Fruit fly (Drosophila melanogaster): ENCODE measurements around the gene Ncc69.

Gene Ncc69

DNA sequence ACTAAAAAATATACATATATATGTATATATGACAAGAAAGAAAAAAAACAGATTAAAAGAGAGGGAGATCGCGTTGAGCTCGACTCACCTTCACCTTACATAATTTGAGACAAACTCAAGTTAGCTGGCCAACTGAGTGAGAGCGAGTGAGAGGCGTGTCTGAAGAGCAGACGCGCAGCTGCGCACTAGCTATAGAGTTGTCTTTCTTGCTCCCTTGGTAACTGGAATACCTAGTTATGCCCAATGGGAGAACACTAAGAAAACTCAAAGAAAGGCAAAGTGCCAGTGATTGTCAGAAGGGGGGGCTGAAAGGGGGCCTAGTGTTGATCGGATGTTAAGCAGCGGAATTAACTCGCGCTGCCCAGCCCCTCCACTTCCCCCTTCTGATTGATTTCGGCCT, 43.2 kb upstream of the Ncc69 start (continued):
- TF ChIP-seq CG1603 (tag; optimal IDR thresholded peaks at IDR 0.05) = no peak
- no peak for TF ChIP-seq Dek (tag; optimal IDR thresholded peaks at IDR 0.05)
- no peak for TF ChIP-seq lab (GFP tag; optimal IDR thresholded peaks at IDR 0.05)
- TF ChIP-seq fd64A (GFP tag; optimal IDR thresholded peaks at IDR 0.05) = no peak
- TF ChIP-seq wek (GFP tag; optimal IDR thresholded peaks at IDR 0.05) = no peak
- no peak for TF ChIP-seq CG4854 (GFP tag; optimal IDR thresholded peaks at IDR 0.05)
- 0 out of 3 replicates have a peak, but pooled peaks have one; percentile 40 for TF ChIP-seq vnd (GFP tag; IDR thresholded peaks at IDR 0.05; ENCODE audit: partially characterized antibody)
- no peak for TF ChIP-seq NK7.1 (GFP tag; optimal IDR thresholded peaks at IDR 0.05)
- peak; percentile 79; the same call in 2 of the 3 replicates for TF ChIP-seq Opbp (GFP tag; IDR thresholded peaks at IDR 0.05; ENCODE audit: partially characterized antibody)
- no peak for TF ChIP-seq CG34376 (GFP tag; optimal IDR thresholded peaks at IDR 0.05)
- no peak for TF ChIP-seq CG9932 (GFP tag; IDR thresholded peaks at IDR 0.05)
- no peak for TF ChIP-seq ab (GFP tag; optimal IDR thresholded peaks at IDR 0.05)
- TF ChIP-seq grau (tag; optimal IDR thresholded peaks at IDR 0.05) = no peak
- TF ChIP-seq trh (GFP tag; optimal IDR thresholded peaks at IDR 0.05) = no peak
- no peak for TF ChIP-seq CG12769 (tag; optimal IDR thresholded peaks at IDR 0.05)
- TF ChIP-seq shn (GFP tag; optimal IDR thresholded peaks at IDR 0.05) = no peak
- TF ChIP-seq vvl (GFP tag; IDR thresholded peaks at IDR 0.05) = peak; percentile 46; the same call in 1 of the 2 replicates
- TF ChIP-seq slou (GFP tag; optimal IDR thresholded peaks at IDR 0.05) = no peak
- peak; percentile 50; the same call in 1 of the 2 replicates for TF ChIP-seq CG13287 (GFP tag; IDR thresholded peaks at IDR 0.05; ENCODE audit: partially characterized antibody)
- TF ChIP-seq zfh1 (GFP tag; IDR thresholded peaks at IDR 0.05) = no peak
- TF ChIP-seq vfl (GFP tag; optimal IDR thresholded peaks at IDR 0.05) = no peak
- no peak for TF ChIP-seq ERR (GFP tag; optimal IDR thresholded peaks at IDR 0.05)
- TF ChIP-seq CG17385 (GFP tag; optimal IDR thresholded peaks at IDR 0.05) = peak; percentile 64

DNA sequence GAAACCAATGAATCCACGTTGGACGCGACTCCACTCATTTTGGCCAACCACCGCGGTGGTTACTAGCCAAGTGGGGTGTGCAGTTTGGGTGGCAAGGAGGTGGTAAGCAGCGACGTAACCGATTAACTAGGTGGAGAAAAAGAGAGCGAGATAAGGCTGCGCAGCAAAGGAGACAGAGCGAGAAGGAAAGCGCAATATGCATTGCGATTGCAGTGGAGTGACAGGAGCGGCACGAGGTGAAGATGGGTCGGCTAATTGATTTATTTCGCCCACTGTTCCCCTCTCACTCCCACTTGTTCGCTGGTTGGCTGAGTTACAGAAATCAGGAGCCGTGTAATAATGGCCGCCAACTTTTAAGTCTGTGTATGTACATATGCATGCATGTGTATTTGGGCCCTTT, 42.5 kb upstream of the Ncc69 start:
- TF ChIP-seq Nf-YA (GFP tag; IDR thresholded peaks at IDR 0.05) (0 out of 2 replicates have a peak, but pooled peaks have one; percentile 10), z (GFP tag; IDR thresholded peaks at IDR 0.05) (peak; percentile 86), CG33213 (GFP tag; optimal IDR thresholded peaks at IDR 0.05) (no peak), CG6683 (GFP tag; optimal IDR thresholded peaks at IDR 0.05) (no peak), crol (GFP tag; IDR thresholded peaks at IDR 0.05) (0 out of 2 replicates have a peak, but pooled peaks have one; percentile 16), br (optimal IDR thresholded peaks at IDR 0.05) (no peak), dmrt11E (tag; optimal IDR thresholded peaks at IDR 0.05) (no peak), ewg (GFP tag; optimal IDR thresholded peaks at IDR 0.05) (peak; percentile 82), sc (optimal IDR thresholded peaks at IDR 0.05) (no peak), sc (GFP tag; optimal IDR thresholded peaks at IDR 0.05) (no peak), CG1832 (GFP tag; optimal IDR thresholded peaks at IDR 0.05) (peak; percentile 75), chm (GFP tag; IDR thresholded peaks at IDR 0.05) (0 out of 2 replicates have a peak, but pooled peaks have one; percentile 28), pan (optimal IDR thresholded peaks at IDR 0.05) (no peak), pan (GFP tag; optimal IDR thresholded peaks at IDR 0.05 in 1 of 2, IDR thresholded peaks at IDR 0.05 in 1 of 2) (peak in 1 of 2 experiments; percentile 9), CG4730 (GFP tag; IDR thresholded peaks at IDR 0.05) (no peak), tll (GFP tag; optimal IDR thresholded peaks at IDR 0.05) (peak in 1 of 2 experiments; percentile 10), vnd (GFP tag; IDR thresholded peaks at IDR 0.05; ENCODE audit: partially characterized antibody) (0 out of 3 replicates have a peak, but pooled peaks have one; percentile 21), CG8478 (optimal IDR thresholded peaks at IDR 0.05) (peak; percentile 83), CG10321 (GFP tag; IDR thresholded peaks at IDR 0.05) (peak; percentile 89), Nf-YB (GFP tag; optimal IDR thresholded peaks at IDR 0.05) (peak; percentile 95), Nf-YC (tag; optimal IDR thresholded peaks at IDR 0.05) (peak; percentile 96), HLH4C (GFP tag; IDR thresholded peaks at IDR 0.05; ENCODE audit: partially characterized antibody) (0 out of 3 replicates have a peak, but pooled peaks have one; percentile 25), abd-A (tag; optimal IDR thresholded peaks at IDR 0.05) (peak; percentile 17), zen (tag; optimal IDR thresholded peaks at IDR 0.05) (peak; percentile 45), pfk (GFP tag; optimal IDR thresholded peaks at IDR 0.05) (no peak), MTF-1 (GFP tag; optimal IDR thresholded peaks at IDR 0.05; ENCODE audit: borderline replicate concordance) (no peak)

Data from whole organism, embryonic.